Worm (Caenorhabditis elegans): ENCODE data around the gene prp-40.

The prp-40 gene

ce11 chrIII:9559381-9559881 is 37.6 kb downstream of the prp-40 start, which contains the start of gene C48B4.7 (continued):
- no peak for TF ChIP-seq lir-1 (GFP tag; conservative IDR thresholded peaks at IDR 0.05)
- peak; percentile 31 for TF ChIP-seq efl-1 (GFP tag; optimal IDR thresholded peaks at IDR 0.05)
- TF ChIP-seq hmg-20 (GFP tag; IDR thresholded peaks at IDR 0.05), result no peak
- TF ChIP-seq ztf-3 (GFP tag; optimal IDR thresholded peaks at IDR 0.05), result no peak
- no peak for TF ChIP-seq let-526 (GFP tag; IDR thresholded peaks at IDR 0.05)
- TF ChIP-seq attf-3 (GFP tag; conservative IDR thresholded peaks at IDR 0.05), result no peak
- no peak for TF ChIP-seq pha-4 (tag; optimal IDR thresholded peaks at IDR 0.05)
- no peak for TF ChIP-seq chd-7 (tag; optimal IDR thresholded peaks at IDR 0.05)
- TF ChIP-seq sea-2 (GFP tag; IDR thresholded peaks at IDR 0.05), result no peak
- no peak for TF ChIP-seq T26A5.8 (tag; optimal IDR thresholded peaks at IDR 0.05)
- TF ChIP-seq F33H1.4 (GFP tag; IDR thresholded peaks at IDR 0.05), result peak; percentile 90
- TF ChIP-seq ztf-26 (tag; optimal IDR thresholded peaks at IDR 0.05), result no peak
- peak; percentile 44 for TF ChIP-seq F49E8.2 (tag; optimal IDR thresholded peaks at IDR 0.05; ENCODE audit: insufficient read depth)
- TF ChIP-seq ccch-3 (GFP tag; optimal IDR thresholded peaks at IDR 0.05), result no peak
- TF ChIP-seq C17E4.6 (GFP tag; IDR thresholded peaks at IDR 0.05), result no peak
- TF ChIP-seq B0019.2 (GFP tag; conservative IDR thresholded peaks at IDR 0.05), result no peak
- TF ChIP-seq madf-8 (GFP tag; conservative IDR thresholded peaks at IDR 0.05), result peak; percentile 78
- TF ChIP-seq unc-62 (GFP tag; optimal IDR thresholded peaks at IDR 0.05), result no peak
- no peak for TF ChIP-seq ceh-100 (GFP tag; IDR thresholded peaks at IDR 0.05)
- no peak for TF ChIP-seq nhr-80 (tag; optimal IDR thresholded peaks at IDR 0.05)
- TF ChIP-seq attf-6 (GFP tag; IDR thresholded peaks at IDR 0.05), result no peak
- TF ChIP-seq die-1 (tag; optimal IDR thresholded peaks at IDR 0.05), result no peak
- TF ChIP-seq hrde-1 (tag; optimal IDR thresholded peaks at IDR 0.05; ENCODE audit: borderline replicate concordance), result no peak
- TF ChIP-seq nfya-1 (tag; optimal IDR thresholded peaks at IDR 0.05; ENCODE audit: borderline replicate concordance, insufficient read depth), result no peak
- no peak for TF ChIP-seq Y67H2A.10 (GFP tag; conservative IDR thresholded peaks at IDR 0.05)
- no peak for TF ChIP-seq dpff-1 (tag; optimal IDR thresholded peaks at IDR 0.05)
- peak; percentile 64 for TF ChIP-seq him-1 (tag; optimal IDR thresholded peaks at IDR 0.05)

- TF ChIP-seq athp-1 (tag; optimal IDR thresholded peaks at IDR 0.05), result no peak
- TF ChIP-seq lin-26 (GFP tag; IDR thresholded peaks at IDR 0.05), result no peak
- TF ChIP-seq atf-7 (tag; optimal IDR thresholded peaks at IDR 0.05), result no peak
- TF ChIP-seq F52B5.7 (tag; optimal IDR thresholded peaks at IDR 0.05), result no peak
- TF ChIP-seq ceh-40 (GFP tag; IDR thresholded peaks at IDR 0.05), result no peak
- TF ChIP-seq ztf-3 (GFP tag; optimal IDR thresholded peaks at IDR 0.05), result no peak
- TF ChIP-seq rpc-1 (optimal IDR thresholded peaks at IDR 0.05), result no peak
- no peak for TF ChIP-seq rpc-1 (tag; optimal IDR thresholded peaks at IDR 0.05)
- no peak for TF ChIP-seq lir-1 (GFP tag; conservative IDR thresholded peaks at IDR 0.05)
- TF ChIP-seq T26A5.8 (tag; optimal IDR thresholded peaks at IDR 0.05), result no peak
- TF ChIP-seq F33H1.4 (GFP tag; IDR thresholded peaks at IDR 0.05), result no peak
- TF ChIP-seq F57C9.4 (tag; optimal IDR thresholded peaks at IDR 0.05), result no peak
- no peak for TF ChIP-seq B0336.3 (GFP tag; IDR thresholded peaks at IDR 0.05)
- TF ChIP-seq madf-3 (GFP tag; IDR thresholded peaks at IDR 0.05), result no peak
These were observed 39.3 kb downstream of the prp-40 start, which contains the start of gene C48B4.8 for ce11 chrIII:9561158-9561557. C48B4.8 (minus strand) TSS chrIII:9561258.

ce11 chrIII:9563235-9563634 is 41.4 kb downstream of the prp-40 start, which contains the start of gene C48B4.9:
C48B4.9 (minus strand) TSS chrIII:9563335.
- TF ChIP-seq snpc-3.4 (tag; optimal IDR thresholded peaks at IDR 0.05) (no peak), F22D6.2 (tag; optimal IDR thresholded peaks at IDR 0.05) (no peak), hsf-1 (GFP tag; IDR thresholded peaks at IDR 0.05) (no peak), unc-62 (GFP tag; optimal IDR thresholded peaks at IDR 0.05) (no peak), ceh-79 (tag; optimal IDR thresholded peaks at IDR 0.05) (no peak), dox-1 (GFP tag; IDR thresholded peaks at IDR 0.05) (no peak), ceh-100 (GFP tag; IDR thresholded peaks at IDR 0.05) (no peak), sdz-38 (tag; optimal IDR thresholded peaks at IDR 0.05) (no peak), F10E7.11 (tag; optimal IDR thresholded peaks at IDR 0.05) (no peak), lin-40 (tag; optimal IDR thresholded peaks at IDR 0.05) (no peak), xnd-1 (tag; optimal IDR thresholded peaks at IDR 0.05) (no peak), aptf-2 (GFP tag; conservative IDR thresholded peaks at IDR 0.05) (no peak), ztf-3 (GFP tag; optimal IDR thresholded peaks at IDR 0.05) (no peak), snpc-1.3 (tag; optimal IDR thresholded peaks at IDR 0.05; ENCODE audit: insufficient read depth) (no peak)

Data from whole organism, young adult.